Worm (Caenorhabditis elegans) whole organism, midembryonic: ENCODE results near the gene his-64.

Experiments used
- T22C8.4 ChIP-seq: fragments of 200-800 bp; sonication (Bioruptor generic); IDR thresholded peaks from 2 replicates; pipeline ENCODE4 v1.3.6; 2022; ENCODE audit warnings: missing genetic modification characterization, missing compliant biosample characterization
- flt-1 ChIP-seq: fragments of 200-800 bp; sonication (Bioruptor generic); IDR thresholded peaks from 2 replicates; pipeline ENCODE4 v1.3.6; 2022; ENCODE audit warnings: missing genetic modification characterization, missing compliant biosample characterization
- klf-2 ChIP-seq: fragments of 200-800 bp; sonication (Bioruptor generic); conservative IDR thresholded peaks from 2 replicates; pipeline ENCODE4 v1.3.6; 2022; ENCODE audit warnings: missing genetic modification reagents, missing genetic modification characterization, missing compliant biosample characterization
- med-1 ChIP-seq: sonication (generic microtip); optimal IDR thresholded peaks from 2 replicates; lab custom pipeline; 2017; ENCODE audit warnings: missing genetic modification characterization, mild to moderate bottlenecking, missing compliant biosample characterization, antibody characterized with exemption, missing genetic modification reagents; ENCODE audit not compliant: insufficient read depth
- ref-1 ChIP-seq: fragments of 200-800 bp; sonication (Bioruptor generic); conservative IDR thresholded peaks from 2 replicates; pipeline ENCODE4 v1.3.6; 2022; ENCODE audit warnings: missing genetic modification reagents, missing genetic modification characterization, missing compliant biosample characterization
- tab-1 ChIP-seq: fragments of 200-800 bp; sonication (Bioruptor generic); IDR thresholded peaks from 2 replicates; pipeline ENCODE4 v1.3.6; 2022; ENCODE audit warnings: missing genetic modification characterization, missing compliant biosample characterization
- ztf-29 ChIP-seq: fragments of 200-800 bp; sonication (Bioruptor generic); IDR thresholded peaks from 2 replicates; pipeline ENCODE4 v1.3.6; 2022; ENCODE audit warnings: missing genetic modification reagents, missing genetic modification characterization, missing compliant biosample characterization

DNA sequence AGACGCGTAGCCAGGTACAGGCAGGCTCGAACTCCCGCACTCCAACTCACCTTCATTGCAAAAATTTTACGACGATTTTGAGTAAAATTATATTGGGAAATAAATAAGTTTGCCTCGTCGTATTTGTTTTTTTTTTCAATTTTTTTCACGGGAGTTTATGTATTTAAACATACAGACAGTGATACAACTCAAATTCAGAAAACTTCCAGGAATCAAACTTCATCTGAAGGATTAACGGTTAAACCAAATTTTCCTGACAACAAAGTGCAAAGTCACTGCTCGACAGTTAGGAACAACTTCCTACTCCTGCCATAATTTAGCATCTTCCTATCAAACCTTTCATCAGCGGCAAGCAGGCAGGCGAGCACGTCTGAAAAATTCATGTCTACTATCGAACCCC lies 17.9 kb downstream of the his-64 start, which contains the start of gene F22B3.8:
- TF ChIP-seq tab-1, result no peak
- TF ChIP-seq ref-1 (GFP tag; lab: Robert Waterston, UW), result no peak
- TF ChIP-seq T22C8.4 (GFP tag; lab: Robert Waterston, UW), result no peak
- TF ChIP-seq flt-1 (GFP tag; lab: Robert Waterston, UW), result no peak
- TF ChIP-seq klf-2, result no peak
- TF ChIP-seq med-1 (GFP tag; lab: Kevin White, UChicago), result no peak
- TF ChIP-seq ztf-29 (GFP tag; lab: Robert Waterston, UW), result no peak
